Worm (Caenorhabditis elegans) whole organism, midembryonic: Measurements from ENCODE around the gene spas-1.

ENCODE experiments used
- T22C8.4 ChIP-seq: fragments of 200-800 bp; sonication (Bioruptor generic); IDR thresholded peaks from 2 replicates; pipeline ENCODE4 v1.3.6; 2022; ENCODE audit warnings: missing genetic modification characterization, missing compliant biosample characterization
- cog-1 ChIP-seq: sonication (generic microtip); optimal IDR thresholded peaks from 2 replicates; lab custom pipeline; 2016; ENCODE audit warnings: missing genetic modification characterization, missing compliant biosample characterization
- flt-1 ChIP-seq: fragments of 200-800 bp; sonication (Bioruptor generic); IDR thresholded peaks from 2 replicates; pipeline ENCODE4 v1.3.6; 2022; ENCODE audit warnings: missing genetic modification characterization, missing compliant biosample characterization
- med-1 ChIP-seq: sonication (generic microtip); optimal IDR thresholded peaks from 2 replicates; lab custom pipeline; 2017; ENCODE audit warnings: missing genetic modification characterization, mild to moderate bottlenecking, missing compliant biosample characterization, antibody characterized with exemption, missing genetic modification reagents; ENCODE audit not compliant: insufficient read depth
- ref-1 ChIP-seq: fragments of 200-800 bp; sonication (Bioruptor generic); conservative IDR thresholded peaks from 2 replicates; pipeline ENCODE4 v1.3.6; 2022; ENCODE audit warnings: missing genetic modification reagents, missing genetic modification characterization, missing compliant biosample characterization
- tab-1 ChIP-seq: fragments of 200-800 bp; sonication (Bioruptor generic); IDR thresholded peaks from 2 replicates; pipeline ENCODE4 v1.3.6; 2022; ENCODE audit warnings: missing genetic modification characterization, missing compliant biosample characterization
- ztf-23 ChIP-seq: fragments of 200-800 bp; sonication (Bioruptor generic); IDR thresholded peaks from 2 replicates; pipeline ENCODE4 v1.3.6; 2022; ENCODE audit warnings: missing genetic modification reagents, missing genetic modification characterization, missing compliant biosample characterization
- ztf-29 ChIP-seq: fragments of 200-800 bp; sonication (Bioruptor generic); IDR thresholded peaks from 2 replicates; pipeline ENCODE4 v1.3.6; 2022; ENCODE audit warnings: missing genetic modification reagents, missing genetic modification characterization, missing compliant biosample characterization

Gene spas-1

ce11 chrV:9222819-9223218, 47.2 kb downstream of the spas-1 start:
- no peak for TF ChIP-seq ztf-29
- no peak for TF ChIP-seq tab-1 (GFP tag; lab: Robert Waterston, UW)
- TF ChIP-seq cog-1 = no peak

DNA sequence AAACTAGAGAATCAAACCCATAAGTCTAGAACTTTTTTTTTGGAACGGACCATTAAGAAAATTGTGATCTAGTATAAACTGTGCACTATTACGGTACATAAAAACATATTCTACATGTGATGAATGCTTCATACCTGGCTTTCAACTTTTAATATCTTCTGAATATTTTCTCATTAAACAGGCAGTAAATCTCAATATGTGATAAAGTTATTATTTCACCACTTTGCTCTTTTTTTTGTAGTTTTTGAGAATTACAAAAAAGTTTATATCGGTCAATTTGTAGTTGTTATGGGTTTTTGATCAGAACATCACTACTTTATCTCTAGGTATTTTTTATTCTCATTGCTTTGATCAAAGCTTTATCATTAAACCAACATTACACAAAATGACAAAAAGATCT, 48.8 kb downstream of the spas-1 start:
- TF ChIP-seq ztf-23 (GFP tag; lab: Robert Waterston, UW) (no peak), ref-1 (no peak), T22C8.4 (GFP tag; lab: Robert Waterston, UW) (no peak)

- TF ChIP-seq med-1 (GFP tag; lab: Kevin White, UChicago) = no peak
- TF ChIP-seq tab-1 (GFP tag; lab: Robert Waterston, UW) = no peak
These were observed 49.4 kb downstream of the spas-1 start for ce11 chrV:9224981-9225380.

ce11 chrV:9225675-9226144, 50.1 kb downstream of the spas-1 start, which contains the start of gene F07C3.2:
Gene F07C3.2 (plus strand): TSS chrV:9226094.
- TF ChIP-seq flt-1 (GFP tag; lab: Robert Waterston, UW) = no peak
